Worm (Caenorhabditis elegans) whole organism, L3 larva: ENCODE measurements around the gene mrg-1.

Source experiments
- R02D3.7 ChIP-seq: fragments of 150-350 bp; optimal IDR thresholded peaks from 2 replicates; lab custom pipeline; 2014; ENCODE audit warnings: missing biosample characterization, missing genetic modification characterization
- ama-1 ChIP-seq: fragments of 150-350 bp; optimal IDR thresholded peaks from 2 replicates; lab custom pipeline; 2018
- ceh-16 ChIP-seq: sonication (generic microtip); optimal IDR thresholded peaks from 2 replicates; lab custom pipeline; 2017; ENCODE audit warnings: missing biosample characterization, missing genetic modification characterization
- ceh-28 ChIP-seq: fragments of 150-350 bp; optimal IDR thresholded peaks from 2 replicates; lab custom pipeline; 2014; ENCODE audit warnings: missing biosample characterization, missing genetic modification reagents, missing genetic modification characterization
- ceh-9 ChIP-seq: sonication (generic microtip); optimal IDR thresholded peaks from 2 replicates; lab custom pipeline; 2018; ENCODE audit warnings: missing biosample characterization, missing genetic modification characterization
- daf-12 ChIP-seq: fragments of 150-350 bp; optimal IDR thresholded peaks from 2 replicates; lab custom pipeline; 2014; ENCODE audit warnings: missing biosample characterization, missing genetic modification reagents, missing genetic modification characterization
- egl-5 ChIP-seq: fragments of 150-350 bp; optimal IDR thresholded peaks from 2 replicates; lab custom pipeline; 2017; ENCODE audit warnings: missing biosample characterization, missing genetic modification reagents, missing genetic modification characterization, inconsistent platforms
- elt-2 ChIP-seq: sonication (generic microtip); optimal IDR thresholded peaks from 2 replicates; lab custom pipeline; 2016; ENCODE audit warnings: missing genetic modification reagents, mild to moderate bottlenecking, missing genetic modification characterization, missing compliant biosample characterization
- eor-1 ChIP-seq, 2 experiments: fragments of 150-350 bp; optimal IDR thresholded peaks; 2 replicates each; lab custom pipeline; 2014 to 2018; ENCODE audit warnings: missing biosample characterization in 2 of 2, missing genetic modification characterization in 2 of 2
- fos-1 ChIP-seq: fragments of 150-350 bp; optimal IDR thresholded peaks from 2 replicates; lab custom pipeline; 2014; ENCODE audit warnings: missing biosample characterization, missing genetic modification characterization
- hmg-11 ChIP-seq: sonication (generic microtip); optimal IDR thresholded peaks from 2 replicates; lab custom pipeline; 2016; ENCODE audit warnings: missing genetic modification characterization, missing compliant biosample characterization
- jun-1 ChIP-seq: fragments of 150-350 bp; optimal IDR thresholded peaks from 2 replicates; lab custom pipeline; 2014; ENCODE audit warnings: missing biosample characterization, missing genetic modification reagents, missing genetic modification characterization
- lin-15B ChIP-seq: fragments of 150-350 bp; optimal IDR thresholded peaks from 2 replicates; lab custom pipeline; 2014; ENCODE audit warnings: missing biosample characterization, missing genetic modification characterization
- lin-39 ChIP-seq: fragments of 150-350 bp; optimal IDR thresholded peaks from 2 replicates; lab custom pipeline; 2018; ENCODE audit warnings: missing biosample characterization, missing genetic modification reagents, missing genetic modification characterization
- mdl-1 ChIP-seq: fragments of 150-350 bp; optimal IDR thresholded peaks from 2 replicates; lab custom pipeline; 2014; ENCODE audit warnings: missing biosample characterization, missing genetic modification characterization
- mml-1 ChIP-seq: fragments of 150-350 bp; sonication (generic microtip); optimal IDR thresholded peaks from 3 replicates; lab custom pipeline; 2014; ENCODE audit warnings: missing biosample characterization, missing genetic modification characterization
- nfya-1 ChIP-seq: sonication (generic microtip); optimal IDR thresholded peaks from 2 replicates; lab custom pipeline; 2017; ENCODE audit warnings: missing genetic modification characterization, mild to moderate bottlenecking, missing compliant biosample characterization, antibody characterized with exemption, moderate library complexity; ENCODE audit not compliant: insufficient read depth
- nhr-12 ChIP-seq: fragments of 150-350 bp; optimal IDR thresholded peaks from 2 replicates; lab custom pipeline; 2014; ENCODE audit warnings: missing biosample characterization, missing genetic modification characterization
- nhr-23 ChIP-seq: fragments of 150-350 bp; optimal IDR thresholded peaks from 2 replicates; lab custom pipeline; 2014; ENCODE audit warnings: missing biosample characterization, missing genetic modification reagents, missing genetic modification characterization
- nhr-43 ChIP-seq: sonication (generic microtip); optimal IDR thresholded peaks from 2 replicates; lab custom pipeline; 2016; ENCODE audit warnings: mild to moderate bottlenecking, missing genetic modification characterization, missing compliant biosample characterization; ENCODE audit not compliant: poor library complexity, severe bottlenecking
- nhr-76 ChIP-seq: fragments of 150-350 bp; sonication (generic microtip); optimal IDR thresholded peaks from 5 replicates; lab custom pipeline; 2014; ENCODE audit warnings: missing biosample characterization, missing genetic modification characterization
- nhr-77 ChIP-seq: fragments of 150-350 bp; optimal IDR thresholded peaks from 2 replicates; lab custom pipeline; 2014; ENCODE audit warnings: missing biosample characterization, missing genetic modification characterization
- pha-4 ChIP-seq: fragments of 150-350 bp; optimal IDR thresholded peaks from 2 replicates; lab custom pipeline; 2014; ENCODE audit warnings: missing biosample characterization, missing genetic modification reagents, missing genetic modification characterization
- pqm-1 ChIP-seq: fragments of 150-350 bp; optimal IDR thresholded peaks from 2 replicates; lab custom pipeline; 2017; ENCODE audit warnings: missing biosample characterization, missing genetic modification characterization, inconsistent platforms
- skn-1 ChIP-seq: fragments of 150-350 bp; optimal IDR thresholded peaks from 2 replicates; lab custom pipeline; 2014; ENCODE audit warnings: missing biosample characterization, missing genetic modification characterization
- snpc-4 ChIP-seq: fragments of 150-350 bp; optimal IDR thresholded peaks from 2 replicates; lab custom pipeline; 2014; ENCODE audit warnings: missing biosample characterization, missing genetic modification characterization
- tbx-2 ChIP-seq: sonication (generic microtip); optimal IDR thresholded peaks from 2 replicates; lab custom pipeline; 2016; ENCODE audit warnings: mild to moderate bottlenecking, missing genetic modification characterization, missing compliant biosample characterization

mrg-1 gene

ce11 chrIII:12841328-12841727, 33.1 kb downstream of the mrg-1 start (continued):
- TF ChIP-seq nhr-76 (tag; lab: Kevin White, UChicago) = peak; percentile 13
- peak; percentile 51 for TF ChIP-seq elt-2 (tag; lab: Kevin White, UChicago)
- TF ChIP-seq mml-1 (tag; lab: Kevin White, UChicago) = no peak
- TF ChIP-seq tbx-2 (tag; lab: Kevin White, UChicago) = peak; percentile 74
- peak; percentile 99 for TF ChIP-seq daf-12 (tag; lab: Kevin White, UChicago)
- peak; percentile 79 for TF ChIP-seq hmg-11 (tag; lab: Kevin White, UChicago)
- TF ChIP-seq ceh-28 = peak; percentile 75
- TF ChIP-seq fos-1 (tag; lab: Kevin White, UChicago) = peak; percentile 31

- TF ChIP-seq snpc-4 (no peak), ceh-28 (no peak), jun-1 (no peak)
Measured at ce11 chrIII:12840204-12840603, 34.3 kb downstream of the mrg-1 start.

- peak; percentile 6 for TF ChIP-seq pha-4 (tag; lab: Kevin White, UChicago)
- TF ChIP-seq nfya-1 = peak; percentile 31
- TF ChIP-seq mdl-1 (tag; lab: Kevin White, UChicago) = peak; percentile 58
- TF ChIP-seq nhr-76 (tag; lab: Kevin White, UChicago) = no peak
- TF ChIP-seq pqm-1 (tag; lab: Kevin White, UChicago) = peak; percentile 40
- peak; percentile 19 for TF ChIP-seq hmg-11 (tag; lab: Kevin White, UChicago)
- peak; percentile 29 for TF ChIP-seq nhr-23 (tag; lab: Kevin White, UChicago)
- no peak for TF ChIP-seq nhr-12 (tag; lab: Kevin White, UChicago)
- no peak for TF ChIP-seq ceh-16 (tag; lab: Kevin White, UChicago)
- peak; percentile 74 for TF ChIP-seq elt-2 (tag; lab: Kevin White, UChicago)
- TF ChIP-seq nhr-43 (tag; lab: Kevin White, UChicago) = peak; percentile 37
- TF ChIP-seq jun-1 = peak; percentile 8
Measured at ce11 chrIII:12838913-12839366, 35.5 kb downstream of the mrg-1 start, which contains the start of gene Y37D8A.4. Gene Y37D8A.4, minus strand, starts transcription at chrIII:12838963.

- TF ChIP-seq nhr-43 (tag; lab: Kevin White, UChicago) = no peak
- TF ChIP-seq egl-5 = no peak
- no peak for TF ChIP-seq lin-39
- no peak for TF ChIP-seq nhr-77
- TF ChIP-seq elt-2 (tag; lab: Kevin White, UChicago) = no peak
- peak; percentile 5 for TF ChIP-seq lin-15B (tag; lab: Kevin White, UChicago)
- peak; percentile 94 for TF ChIP-seq nfya-1
Measured at ce11 chrIII:12838299-12838698, 36.2 kb downstream of the mrg-1 start.

- peak; percentile 55 for TF ChIP-seq R02D3.7 (tag; lab: Kevin White, UChicago)
- TF ChIP-seq ama-1 (lab: Kevin White, UChicago) = peak; percentile 63
- TF ChIP-seq skn-1 (tag; lab: Kevin White, UChicago) = no peak
Measured at ce11 chrIII:12836742-12837285, 37.6 kb downstream of the mrg-1 start.

ce11 chrIII:12833079-12833478, 41.4 kb downstream of the mrg-1 start:
- TF ChIP-seq ceh-9 (tag; lab: Kevin White, UChicago) (no peak), elt-2 (tag; lab: Kevin White, UChicago) (peak; percentile 53), eor-1 (tag; optimal IDR thresholded peaks at IDR 0.05; lab: Kevin White, UChicago) (no peak), lin-15B (tag; lab: Kevin White, UChicago) (no peak)

- peak; percentile 64 for TF ChIP-seq elt-2 (tag; lab: Kevin White, UChicago)
- TF ChIP-seq nfya-1 = no peak
- TF ChIP-seq nhr-12 (tag; lab: Kevin White, UChicago) = no peak
- TF ChIP-seq, all 47 proteins: peak for 1
Measured at ce11 chrIII:12831696-12832095, 42.8 kb downstream of the mrg-1 start.
